Fruit fly (Drosophila melanogaster): ENCODE measurements around the gene CG10958.
A peak's percentile ranks its signal among the peaks of the same experiment; 100 is the strongest.

The CG10958 gene

dm6 chrX:8100026-8100825 is 31.9 kb upstream of the CG10958 start (continued):
- TF ChIP-seq az2 (GFP tag; optimal IDR thresholded peaks at IDR 0.05) = peak; percentile 83
- peak; percentile 28 for TF ChIP-seq pho (GFP tag; optimal IDR thresholded peaks at IDR 0.05)
- TF ChIP-seq sqz (GFP tag; optimal IDR thresholded peaks at IDR 0.05) = peak; percentile 55
- TF ChIP-seq cas (GFP tag; IDR thresholded peaks at IDR 0.05) = 0 out of 2 replicates have a peak, but pooled peaks have one; percentile 45
- TF ChIP-seq CG11247 (GFP tag; IDR thresholded peaks at IDR 0.05) = peak; percentile 81
- peak; percentile 82 for TF ChIP-seq Rx (GFP tag; IDR thresholded peaks at IDR 0.05)
- TF ChIP-seq eve (GFP tag; optimal IDR thresholded peaks at IDR 0.05) = no peak
- no peak for TF ChIP-seq CG30020 (tag; optimal IDR thresholded peaks at IDR 0.05)
- TF ChIP-seq pfk (GFP tag; optimal IDR thresholded peaks at IDR 0.05) = no peak
- TF ChIP-seq maf-S (GFP tag; optimal IDR thresholded peaks at IDR 0.05) = peak; percentile 6
- peak; percentile 67 for TF ChIP-seq wdn (GFP tag; IDR thresholded peaks at IDR 0.05)
- TF ChIP-seq ara (GFP tag; IDR thresholded peaks at IDR 0.05) = peak; percentile 82
- TF ChIP-seq CG7556 (GFP tag; optimal IDR thresholded peaks at IDR 0.05) = peak; percentile 89
- TF ChIP-seq CG10274 (GFP tag; optimal IDR thresholded peaks at IDR 0.05) = peak; percentile 35
- TF ChIP-seq crp (GFP tag; optimal IDR thresholded peaks at IDR 0.05) = peak in 1 of 2 experiments; percentile 11
- no peak for TF ChIP-seq emc (GFP tag; optimal IDR thresholded peaks at IDR 0.05)
- no peak for TF ChIP-seq CG4282 (GFP tag; optimal IDR thresholded peaks at IDR 0.05)
- no peak for TF ChIP-seq bigmax (GFP tag; optimal IDR thresholded peaks at IDR 0.05)
- TF ChIP-seq CG31441 (GFP tag; IDR thresholded peaks at IDR 0.05) = peak; percentile 87
- TF ChIP-seq CG12769 (tag; optimal IDR thresholded peaks at IDR 0.05) = peak; percentile 67
- TF ChIP-seq ap (GFP tag; IDR thresholded peaks at IDR 0.05) = peak; percentile 82
- peak; percentile 46 for TF ChIP-seq Abd-B (GFP tag; optimal IDR thresholded peaks at IDR 0.05)
- TF ChIP-seq CTCF (GFP tag; optimal IDR thresholded peaks at IDR 0.05) = peak; percentile 31
- no peak for TF ChIP-seq luna (GFP tag; optimal IDR thresholded peaks at IDR 0.05)
- no peak for TF ChIP-seq sna (GFP tag; IDR thresholded peaks at IDR 0.05; ENCODE audit: partially characterized antibody)
- no peak for TF ChIP-seq CG6791 (GFP tag; IDR thresholded peaks at IDR 0.05; ENCODE audit: partially characterized antibody)
- peak; percentile 43 for TF ChIP-seq schlank (tag; optimal IDR thresholded peaks at IDR 0.05)
- peak; percentile 51 for TF ChIP-seq CG1603 (tag; optimal IDR thresholded peaks at IDR 0.05)
- peak; percentile 28 for TF ChIP-seq mirr (GFP tag; optimal IDR thresholded peaks at IDR 0.05)
- TF ChIP-seq lab (GFP tag; optimal IDR thresholded peaks at IDR 0.05) = peak; percentile 95
- peak; percentile 84 for TF ChIP-seq Hand (GFP tag; optimal IDR thresholded peaks at IDR 0.05)
- TF ChIP-seq CG18619 (GFP tag; optimal IDR thresholded peaks at IDR 0.05) = peak; percentile 77
- TF ChIP-seq CG2889 (GFP tag; IDR thresholded peaks at IDR 0.05) = peak; percentile 73
- peak; percentile 91 for TF ChIP-seq Dbx (GFP tag; IDR thresholded peaks at IDR 0.05)
- peak; percentile 45 for TF ChIP-seq CG13123 (GFP tag; optimal IDR thresholded peaks at IDR 0.05)
- TF ChIP-seq CG3838 (GFP tag; optimal IDR thresholded peaks at IDR 0.05) = peak; percentile 61
- peak; percentile 68 for TF ChIP-seq CG14710 (tag; optimal IDR thresholded peaks at IDR 0.05)
- TF ChIP-seq CG17612 (GFP tag; IDR thresholded peaks at IDR 0.05) = peak; percentile 68
- TF ChIP-seq ci (GFP tag; IDR thresholded peaks at IDR 0.05) = peak; percentile 95
- TF ChIP-seq CG2129 (GFP tag; IDR thresholded peaks at IDR 0.05; ENCODE audit: partially characterized antibody) = no peak
- no peak for TF ChIP-seq CG3995 (GFP tag; optimal IDR thresholded peaks at IDR 0.05)
- peak; percentile 64 for TF ChIP-seq CG9437 (GFP tag; optimal IDR thresholded peaks at IDR 0.05)
- peak; percentile 86 for TF ChIP-seq Dek (tag; optimal IDR thresholded peaks at IDR 0.05)
- TF ChIP-seq CG9609 (GFP tag; optimal IDR thresholded peaks at IDR 0.05) = peak; percentile 13
- no peak for TF ChIP-seq sc (optimal IDR thresholded peaks at IDR 0.05)
- TF ChIP-seq sc (GFP tag; optimal IDR thresholded peaks at IDR 0.05) = peak; percentile 69
- peak; percentile 17 for TF ChIP-seq Mad (GFP tag; optimal IDR thresholded peaks at IDR 0.05)
- TF ChIP-seq NFAT (GFP tag; IDR thresholded peaks at IDR 0.05) = peak; percentile 64
- no peak for TF ChIP-seq mld (GFP tag; IDR thresholded peaks at IDR 0.05; ENCODE audit: partially characterized antibody)
- TF ChIP-seq klu (GFP tag; IDR thresholded peaks at IDR 0.05) = peak; percentile 58; the same call in 1 of the 2 replicates

Measured in whole organism, embryonic.